Fruit fly (Drosophila melanogaster) whole organism, embryonic: ENCODE results near the gene nerfin-2.

Experiments
- Bteb2 ChIP-seq: fragments of 200-800 bp; sonication (Bioruptor generic); optimal IDR thresholded peaks from 2 replicates; lab custom pipeline; 2016; ENCODE audit warnings: missing biosample characterization, missing genetic modification characterization
- CG10543 ChIP-seq: fragments of 200-800 bp; sonication (Bioruptor generic); optimal IDR thresholded peaks from 3 replicates; lab custom pipeline; 2017; ENCODE audit warnings: missing biosample characterization, mild to moderate bottlenecking, missing genetic modification characterization, moderate library complexity
- CG11085 ChIP-seq: fragments of 200-800 bp; sonication (Bioruptor generic); IDR thresholded peaks from 2 replicates; pipeline ENCODE4 v1.3.6; 2022; ENCODE audit warnings: missing biosample characterization, missing genetic modification characterization
- CG11398 ChIP-seq: fragments of 200-800 bp; sonication (Bioruptor generic); optimal IDR thresholded peaks from 2 replicates; lab custom pipeline; 2016; ENCODE audit warnings: missing biosample characterization, missing genetic modification characterization
- CG12071 ChIP-seq: fragments of 200-800 bp; sonication (Bioruptor generic); optimal IDR thresholded peaks from 3 replicates; lab custom pipeline; 2018; ENCODE audit warnings: missing biosample characterization, mild to moderate bottlenecking, missing genetic modification characterization
- CG12104 ChIP-seq: fragments of 200-800 bp; sonication (Bioruptor generic); optimal IDR thresholded peaks from 3 replicates; lab custom pipeline; 2016; ENCODE audit warnings: missing biosample characterization, missing genetic modification characterization
- CG13123 ChIP-seq: fragments of 200-800 bp; sonication (Bioruptor generic); optimal IDR thresholded peaks from 2 replicates; lab custom pipeline; 2016; ENCODE audit warnings: missing biosample characterization, missing genetic modification characterization
- CG13894 ChIP-seq: fragments of 200-800 bp; sonication (Bioruptor generic); optimal IDR thresholded peaks from 3 replicates; lab custom pipeline; 2018; ENCODE audit warnings: missing biosample characterization, mild to moderate bottlenecking, missing genetic modification characterization, moderate library complexity
- CG14014 ChIP-seq: fragments of 200-800 bp; sonication (Bioruptor generic); IDR thresholded peaks from 2 replicates; pipeline ENCODE4 v1.3.6; 2022; ENCODE audit warnings: missing biosample characterization, missing genetic modification characterization
- CG1529 ChIP-seq: fragments of 200-800 bp; sonication (Bioruptor generic); optimal IDR thresholded peaks from 3 replicates; lab custom pipeline; 2018; ENCODE audit warnings: missing biosample characterization, missing genetic modification characterization
- CG17912 ChIP-seq: fragments of 200-800 bp; sonication (Bioruptor generic); optimal IDR thresholded peaks from 2 replicates; lab custom pipeline; 2018; ENCODE audit warnings: missing biosample characterization, mild to moderate bottlenecking, missing genetic modification characterization
- CG2678 ChIP-seq: fragments of 200-800 bp; sonication (Bioruptor generic); optimal IDR thresholded peaks from 3 replicates; lab custom pipeline; 2019; ENCODE audit warnings: missing biosample characterization, mild to moderate bottlenecking, missing genetic modification characterization, moderate library complexity
- CG31441 ChIP-seq: fragments of 200-800 bp; sonication (Bioruptor generic); IDR thresholded peaks from 2 replicates; pipeline ENCODE4 v1.3.6; 2022; ENCODE audit warnings: missing biosample characterization, missing genetic modification characterization
- CG33213 ChIP-seq: fragments of 200-800 bp; sonication (Bioruptor generic); optimal IDR thresholded peaks from 3 replicates; lab custom pipeline; 2016; ENCODE audit warnings: missing biosample characterization, missing genetic modification characterization
- CG34224 ChIP-seq: fragments of 200-800 bp; sonication (Bioruptor generic); IDR thresholded peaks from 3 replicates; pipeline ENCODE4 v1.3.6; 2022; ENCODE audit warnings: missing biosample characterization, missing genetic modification characterization; ENCODE audit not compliant: partially characterized antibody
- CG4282 ChIP-seq: fragments of 200-800 bp; sonication (Bioruptor generic); optimal IDR thresholded peaks from 2 replicates; lab custom pipeline; 2016; ENCODE audit warnings: missing biosample characterization, missing genetic modification characterization
- CG4328 ChIP-seq: fragments of 200-800 bp; sonication (Bioruptor generic); optimal IDR thresholded peaks from 3 replicates; lab custom pipeline; 2017; ENCODE audit warnings: missing biosample characterization, missing genetic modification reagents, missing genetic modification characterization
- CG6683 ChIP-seq: fragments of 200-800 bp; sonication (Bioruptor generic); optimal IDR thresholded peaks from 2 replicates; lab custom pipeline; 2017; ENCODE audit warnings: missing biosample characterization, mild to moderate bottlenecking, missing genetic modification characterization, missing genetic modification reagents
- CG6689 ChIP-seq: fragments of 200-800 bp; sonication (Bioruptor generic); IDR thresholded peaks from 2 replicates; pipeline ENCODE4 v1.3.6; 2022; ENCODE audit warnings: missing biosample characterization, missing genetic modification characterization
- CG7357 ChIP-seq: fragments of 200-800 bp; sonication (Bioruptor generic); IDR thresholded peaks from 3 replicates; pipeline ENCODE4 v1.3.6; 2022; ENCODE audit warnings: missing biosample characterization, missing genetic modification characterization
- CG7745 ChIP-seq: fragments of 200-800 bp; sonication (Bioruptor generic); optimal IDR thresholded peaks from 2 replicates; lab custom pipeline; 2018; ENCODE audit warnings: missing biosample characterization, mild to moderate bottlenecking, missing genetic modification characterization, moderate library complexity
- CG8478 ChIP-seq: fragments of >200 bp; optimal IDR thresholded peaks from 2 replicates; lab custom pipeline; 2018
- CG8765 ChIP-seq: fragments of 200-800 bp; sonication (Bioruptor generic); IDR thresholded peaks from 2 replicates; pipeline ENCODE4 v1.3.6; 2022; ENCODE audit warnings: missing biosample characterization, missing genetic modification characterization
- CG9215 ChIP-seq: fragments of 200-800 bp; sonication (Bioruptor generic); IDR thresholded peaks from 2 replicates; pipeline ENCODE4 v1.3.6; 2022; ENCODE audit warnings: missing biosample characterization, missing genetic modification characterization
- CTCF ChIP-seq: fragments of 200-800 bp; sonication (Bioruptor generic); optimal IDR thresholded peaks from 2 replicates; lab custom pipeline; 2017; ENCODE audit warnings: missing biosample characterization, mild to moderate bottlenecking, missing genetic modification characterization, moderate library complexity
- Eip74EF ChIP-seq, 2 experiments: fragments of 200-800 bp in 1 of 2; fragments of >200 bp in 1 of 2; sonication (Bioruptor generic) in 1 of 2; optimal IDR thresholded peaks; 2 replicates each; lab custom pipeline; 2017 to 2019; ENCODE audit warnings: missing biosample characterization in 2 of 2, missing genetic modification characterization in 2 of 2, mild to moderate bottlenecking in 1 of 2, moderate library complexity in 1 of 2
- Hmx ChIP-seq: fragments of 200-800 bp; sonication (Bioruptor generic); optimal IDR thresholded peaks from 2 replicates; lab custom pipeline; 2016; ENCODE audit warnings: missing biosample characterization, missing genetic modification characterization
- Meics ChIP-seq: fragments of 200-800 bp; sonication (Bioruptor generic); optimal IDR thresholded peaks from 2 replicates; lab custom pipeline; 2017; ENCODE audit warnings: missing biosample characterization, mild to moderate bottlenecking, missing genetic modification characterization
- Mes4 ChIP-seq: fragments of 200-800 bp; sonication (Bioruptor generic); optimal IDR thresholded peaks from 2 replicates; lab custom pipeline; 2016; ENCODE audit warnings: missing biosample characterization, missing genetic modification characterization
- PHDP ChIP-seq: fragments of 200-800 bp; sonication (Bioruptor generic); optimal IDR thresholded peaks from 3 replicates; lab custom pipeline; 2018; ENCODE audit warnings: missing biosample characterization, mild to moderate bottlenecking, missing genetic modification characterization, moderate library complexity
- Side ChIP-seq: fragments of 200-800 bp; sonication (Bioruptor generic); optimal IDR thresholded peaks from 2 replicates; lab custom pipeline; 2016; ENCODE audit warnings: missing biosample characterization, missing genetic modification characterization
- ab ChIP-seq: fragments of 200-800 bp; sonication (Bioruptor generic); optimal IDR thresholded peaks from 2 replicates; lab custom pipeline; 2016; ENCODE audit warnings: missing biosample characterization, missing genetic modification characterization
- abd-A ChIP-seq: fragments of 200-800 bp; sonication (Bioruptor generic); optimal IDR thresholded peaks from 3 replicates; lab custom pipeline; 2019; ENCODE audit warnings: missing biosample characterization, mild to moderate bottlenecking, missing genetic modification characterization, moderate library complexity
- ato ChIP-seq: fragments of 200-800 bp; sonication (Bioruptor generic); IDR thresholded peaks from 2 replicates; pipeline ENCODE4 v1.3.6; 2022; ENCODE audit warnings: missing biosample characterization, missing genetic modification characterization; ENCODE audit not compliant: partially characterized antibody
- caup ChIP-seq: fragments of 200-800 bp; sonication (Bioruptor generic); optimal IDR thresholded peaks from 3 replicates; lab custom pipeline; 2017; ENCODE audit warnings: missing biosample characterization, mild to moderate bottlenecking, missing genetic modification characterization, moderate library complexity; ENCODE audit not compliant: severe bottlenecking
- ewg ChIP-seq: fragments of 200-800 bp; sonication (Bioruptor generic); optimal IDR thresholded peaks from 3 replicates; lab custom pipeline; 2017; ENCODE audit warnings: mild to moderate bottlenecking, missing biosample characterization, missing genetic modification reagents, missing genetic modification characterization
- lola ChIP-seq, 3 experiments: fragments of >200 bp in 2 of 3; fragments of 200-800 bp in 1 of 3; sonication (Bioruptor generic) in 1 of 3; optimal IDR thresholded peaks; 2 replicates each; lab custom pipeline; 2017 to 2019; ENCODE audit warnings: missing biosample characterization in 3 of 3, missing genetic modification characterization in 3 of 3, mild to moderate bottlenecking in 1 of 3, moderate library complexity in 1 of 3
- mam ChIP-seq: fragments of 200-800 bp; sonication (Bioruptor generic); optimal IDR thresholded peaks from 3 replicates; lab custom pipeline; 2016; ENCODE audit warnings: missing biosample characterization, missing genetic modification characterization
- nom ChIP-seq: fragments of 200-800 bp; sonication (Bioruptor generic); optimal IDR thresholded peaks from 2 replicates; lab custom pipeline; 2017; ENCODE audit warnings: missing biosample characterization, missing genetic modification characterization, mild to moderate bottlenecking, moderate library complexity, missing genetic modification reagents
- pros ChIP-seq: fragments of 200-800 bp; sonication (Bioruptor generic); optimal IDR thresholded peaks from 3 replicates; lab custom pipeline; 2019; ENCODE audit warnings: missing biosample characterization, mild to moderate bottlenecking, missing genetic modification characterization, moderate library complexity
- pzg ChIP-seq: fragments of 200-800 bp; sonication (Bioruptor generic); optimal IDR thresholded peaks from 3 replicates; lab custom pipeline; 2018; ENCODE audit warnings: missing biosample characterization, mild to moderate bottlenecking, missing genetic modification characterization, moderate library complexity
- sd ChIP-seq: fragments of 200-800 bp; sonication (Bioruptor generic); optimal IDR thresholded peaks from 3 replicates; lab custom pipeline; 2018; ENCODE audit warnings: missing biosample characterization, mild to moderate bottlenecking, missing genetic modification characterization, moderate library complexity
- sisA ChIP-seq: fragments of 200-800 bp; sonication (Bioruptor generic); IDR thresholded peaks from 2 replicates; pipeline ENCODE4 v1.3.6; 2022; ENCODE audit warnings: missing biosample characterization, missing genetic modification characterization
- sna ChIP-seq: fragments of 200-800 bp; sonication (Bioruptor generic); IDR thresholded peaks from 2 replicates; pipeline ENCODE4 v1.3.6; 2022; ENCODE audit warnings: missing biosample characterization, missing genetic modification characterization; ENCODE audit not compliant: partially characterized antibody
- ssp ChIP-seq: fragments of 200-800 bp; sonication (Bioruptor generic); IDR thresholded peaks from 2 replicates; pipeline ENCODE4 v1.3.6; 2022; ENCODE audit warnings: missing biosample characterization, missing genetic modification characterization
- trem ChIP-seq: fragments of 200-800 bp; optimal IDR thresholded peaks from 3 replicates; lab custom pipeline; 2019; ENCODE audit warnings: missing biosample characterization, mild to moderate bottlenecking, missing genetic modification characterization, moderate library complexity
- wor ChIP-seq: fragments of 200-800 bp; sonication (Bioruptor generic); IDR thresholded peaks from 2 replicates; pipeline ENCODE4 v1.3.6; 2022; ENCODE audit warnings: missing biosample characterization, missing genetic modification characterization
- zen ChIP-seq: fragments of 200-800 bp; sonication (Bioruptor generic); optimal IDR thresholded peaks from 3 replicates; lab custom pipeline; 2018; ENCODE audit warnings: missing biosample characterization, mild to moderate bottlenecking, missing genetic modification characterization, moderate library complexity

nerfin-2 gene

dm6 chr3R:10032951-10033720 is 37.8 kb upstream of the nerfin-2 start (continued):
- TF ChIP-seq Side (GFP tag; lab: Kevin White, UChicago) = no peak
- TF ChIP-seq, all 482 proteins: peak for 52

DNA sequence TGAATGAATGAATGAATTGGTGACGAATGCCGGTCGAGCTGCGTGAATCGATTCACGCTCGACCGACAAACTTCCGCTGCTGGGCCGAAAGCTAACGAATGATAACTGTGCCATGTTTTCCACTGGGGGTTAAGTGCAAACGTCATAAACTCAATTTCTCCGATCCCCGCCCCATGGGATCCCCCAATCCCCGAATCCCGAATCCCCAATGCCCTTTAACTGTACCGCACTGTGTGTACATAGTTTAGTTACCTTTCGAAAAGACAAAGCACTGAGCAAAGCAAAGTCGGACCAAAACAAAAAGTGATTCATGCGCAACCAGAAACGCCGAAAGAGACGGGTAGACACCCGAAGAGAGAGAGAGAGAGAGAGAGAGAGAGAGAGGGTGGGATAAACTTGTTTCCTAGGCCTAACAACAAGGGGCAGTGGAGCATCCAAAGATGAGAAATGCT is 35.9 kb upstream of the nerfin-2 start:
- TF ChIP-seq PHDP (tag; lab: Kevin White, UChicago) = no peak
- no peak for TF ChIP-seq CG8765 (GFP tag; lab: Robert Waterston, UW)
- no peak for TF ChIP-seq sisA (GFP tag; lab: Robert Waterston, UW)
- TF ChIP-seq CG7357 (GFP tag; lab: Robert Waterston, UW) = no peak
- TF ChIP-seq CG6683 (GFP tag; lab: Kevin White, UChicago) = no peak
- no peak for TF ChIP-seq CG1529 (GFP tag; lab: Kevin White, UChicago)
- TF ChIP-seq CG17912 = no peak
- TF ChIP-seq CTCF (GFP tag; lab: Kevin White, UChicago) = no peak
- TF ChIP-seq mam (GFP tag; lab: Kevin White, UChicago) = no peak
- TF ChIP-seq caup = no peak
- no peak for TF ChIP-seq ab (GFP tag; lab: Kevin White, UChicago)
- peak; percentile 24 for TF ChIP-seq ewg
- TF ChIP-seq CG33213 (GFP tag; lab: Kevin White, UChicago) = no peak
- no peak for TF ChIP-seq Hmx (GFP tag; lab: Kevin White, UChicago)
- no peak for TF ChIP-seq CG13123 (GFP tag; lab: Kevin White, UChicago)
- TF ChIP-seq ato (GFP tag; lab: Robert Waterston, UW) = no peak
- no peak for TF ChIP-seq abd-A
- peak; percentile 32 for TF ChIP-seq pros (GFP tag; lab: Kevin White, UChicago)
- TF ChIP-seq sna (GFP tag; lab: Robert Waterston, UW) = 0 out of 2 replicates have a peak, but pooled peaks have one; percentile 14
- TF ChIP-seq CG12104 = no peak
- no peak for TF ChIP-seq trem (tag; lab: Kevin White, UChicago)
- peak; percentile 7 for TF ChIP-seq CG10543 (GFP tag; lab: Kevin White, UChicago)
- no peak for TF ChIP-seq wor
- TF ChIP-seq CG14014 (GFP tag; lab: Robert Waterston, UW) = no peak
- TF ChIP-seq zen (tag; lab: Kevin White, UChicago) = no peak
- no peak for TF ChIP-seq pzg (GFP tag; lab: Kevin White, UChicago)
- no peak for TF ChIP-seq CG34224 (GFP tag; lab: Robert Waterston, UW)
- TF ChIP-seq CG7745 (tag; lab: Kevin White, UChicago) = no peak
- TF ChIP-seq CG31441 = no peak
- no peak for TF ChIP-seq CG11398
- peak; percentile 1 for TF ChIP-seq sd (tag; lab: Kevin White, UChicago)
- no peak for TF ChIP-seq ssp (GFP tag; lab: Robert Waterston, UW)
- peak in 1 of 2 experiments; percentile 44 for TF ChIP-seq Eip74EF (GFP tag; optimal IDR thresholded peaks at IDR 0.05; lab: Kevin White, UChicago)
- no peak for TF ChIP-seq Bteb2
- TF ChIP-seq CG4282 (GFP tag; lab: Kevin White, UChicago) = no peak
- TF ChIP-seq CG8478 (lab: Kevin White, UChicago) = no peak
- TF ChIP-seq CG11085 (GFP tag; lab: Robert Waterston, UW) = no peak
- TF ChIP-seq CG6689 (GFP tag; lab: Robert Waterston, UW) = peak; percentile 24; the same call in 1 of the 2 replicates
- TF ChIP-seq lola (GFP tag; optimal IDR thresholded peaks at IDR 0.05; lab: Kevin White, UChicago) = no peak
- no peak for TF ChIP-seq CG12071 (GFP tag; lab: Kevin White, UChicago)
- no peak for TF ChIP-seq Mes4
- TF ChIP-seq Meics = peak; percentile 89
- no peak for TF ChIP-seq CG13894
- no peak for TF ChIP-seq nom (GFP tag; lab: Kevin White, UChicago)
- TF ChIP-seq CG2678 = peak; percentile 16
- TF ChIP-seq CG4328 (GFP tag; lab: Kevin White, UChicago) = no peak
- no peak for TF ChIP-seq CG9215 (GFP tag; lab: Robert Waterston, UW)
